Worm (Caenorhabditis elegans) whole organism, young adult: Measurements from ENCODE around the gene Y41C4A.22.

ENCODE experiments used
- C06A6.2 ChIP-seq: fragments of 200-800 bp; sonication (Bioruptor generic); conservative IDR thresholded peaks from 2 replicates; pipeline ENCODE4 v1.3.6; 2022; ENCODE audit warnings: missing genetic modification characterization, missing compliant biosample characterization
- D2030.7 ChIP-seq: fragments of 200-800 bp; sonication (Bioruptor generic); IDR thresholded peaks from 2 replicates; pipeline ENCODE4 v1.3.6; 2022; ENCODE audit warnings: missing genetic modification reagents, missing genetic modification characterization, missing compliant biosample characterization
- F22D6.2 ChIP-seq: sonication (generic microtip); optimal IDR thresholded peaks from 2 replicates; lab custom pipeline; 2016; ENCODE audit warnings: mild to moderate bottlenecking, missing genetic modification characterization, missing compliant biosample characterization
- F57C9.4 ChIP-seq: sonication (generic microtip); optimal IDR thresholded peaks from 2 replicates; lab custom pipeline; 2017; ENCODE audit warnings: mild to moderate bottlenecking, missing genetic modification characterization, missing compliant biosample characterization
- K11D2.4 ChIP-seq: fragments of 200-800 bp; sonication (Bioruptor generic); IDR thresholded peaks from 2 replicates; pipeline ENCODE4 v1.3.6; 2022; ENCODE audit warnings: missing genetic modification reagents, missing genetic modification characterization, missing compliant biosample characterization
- T26A5.8 ChIP-seq: sonication (generic microtip); optimal IDR thresholded peaks from 2 replicates; lab custom pipeline; 2016; ENCODE audit warnings: missing genetic modification characterization, missing compliant biosample characterization
- Y95B8A.8 ChIP-seq: fragments of 200-800 bp; sonication (Bioruptor generic); IDR thresholded peaks from 2 replicates; pipeline ENCODE4 v1.3.6; 2022; ENCODE audit warnings: missing genetic modification reagents, missing genetic modification characterization, missing compliant biosample characterization
- akir-1 ChIP-seq: fragments of 200-800 bp; sonication (Bioruptor generic); optimal IDR thresholded peaks from 2 replicates; lab custom pipeline; 2018; ENCODE audit warnings: mild to moderate bottlenecking, missing genetic modification characterization, moderate library complexity, missing compliant biosample characterization
- attf-5 ChIP-seq: fragments of 200-800 bp; sonication (Bioruptor generic); optimal IDR thresholded peaks from 2 replicates; lab custom pipeline; 2018; ENCODE audit warnings: mild to moderate bottlenecking, missing genetic modification characterization, missing compliant biosample characterization
- ccch-3 ChIP-seq: fragments of 200-800 bp; sonication (Bioruptor generic); optimal IDR thresholded peaks from 2 replicates; lab custom pipeline; 2018; ENCODE audit warnings: mild to moderate bottlenecking, missing genetic modification characterization, missing compliant biosample characterization
- dox-1 ChIP-seq: fragments of 200-800 bp; sonication (Bioruptor generic); IDR thresholded peaks from 2 replicates; pipeline ENCODE4 v1.3.6; 2022; ENCODE audit warnings: missing genetic modification reagents, missing genetic modification characterization, missing compliant biosample characterization
- dpff-1 ChIP-seq: sonication (generic microtip); optimal IDR thresholded peaks from 2 replicates; lab custom pipeline; 2017; ENCODE audit warnings: mild to moderate bottlenecking, missing genetic modification characterization, missing compliant biosample characterization
- dpl-1 ChIP-seq: fragments of 150-350 bp; optimal IDR thresholded peaks from 2 replicates; lab custom pipeline; 2014; ENCODE audit warnings: missing biosample characterization, missing genetic modification reagents, missing genetic modification characterization
- egl-44 ChIP-seq: fragments of 200-800 bp; sonication (Bioruptor generic); IDR thresholded peaks from 2 replicates; pipeline ENCODE4 v1.3.6; 2022; ENCODE audit warnings: missing genetic modification reagents, missing genetic modification characterization, missing compliant biosample characterization
- egrh-3 ChIP-seq: fragments of 200-800 bp; sonication (Bioruptor generic); IDR thresholded peaks from 2 replicates; pipeline ENCODE4 v1.3.6; 2022; ENCODE audit warnings: missing genetic modification reagents, missing genetic modification characterization, missing compliant biosample characterization
- ekl-4 ChIP-seq: fragments of 200-800 bp; sonication (Bioruptor generic); IDR thresholded peaks from 2 replicates; pipeline ENCODE4 v1.3.6; 2022; ENCODE audit warnings: missing genetic modification reagents, missing genetic modification characterization, missing compliant biosample characterization
- him-1 ChIP-seq: sonication (generic microtip); optimal IDR thresholded peaks from 2 replicates; lab custom pipeline; 2016; ENCODE audit warnings: missing genotype, missing genetic modification reagents, missing genetic modification characterization, missing compliant biosample characterization
- hmg-1.2 ChIP-seq: fragments of 200-800 bp; sonication (Bioruptor generic); IDR thresholded peaks from 2 replicates; pipeline ENCODE4 v1.3.6; 2022; ENCODE audit warnings: missing genetic modification reagents, missing genetic modification characterization, missing compliant biosample characterization
- lin-26 ChIP-seq: fragments of 200-800 bp; sonication (Bioruptor generic); IDR thresholded peaks from 2 replicates; pipeline ENCODE4 v1.3.6; 2022; ENCODE audit warnings: missing genetic modification reagents, missing genetic modification characterization, missing compliant biosample characterization
- madf-8 ChIP-seq: fragments of 200-800 bp; sonication (Bioruptor generic); conservative IDR thresholded peaks from 2 replicates; pipeline ENCODE4 v1.3.6; 2022; ENCODE audit warnings: missing genetic modification reagents, missing genetic modification characterization, missing compliant biosample characterization
- nhr-27 ChIP-seq: fragments of 200-800 bp; sonication (Bioruptor generic); optimal IDR thresholded peaks from 2 replicates; lab custom pipeline; 2018; ENCODE audit warnings: mild to moderate bottlenecking, missing genetic modification characterization, moderate library complexity, missing compliant biosample characterization
- nhr-80 ChIP-seq: sonication (generic microtip); optimal IDR thresholded peaks from 2 replicates; lab custom pipeline; 2016; ENCODE audit warnings: missing genetic modification characterization, missing compliant biosample characterization
- rec-8 ChIP-seq, 2 experiments: sonication (generic microtip); optimal IDR thresholded peaks; 2 replicates each; lab custom pipeline; 2016; ENCODE audit warnings: mild to moderate bottlenecking in 2 of 2, missing genetic modification characterization in 2 of 2, missing genetic modification reagents in 2 of 2, missing genotype in 2 of 2, missing biosample characterization in 1 of 2, missing compliant biosample characterization in 1 of 2, moderate library complexity in 1 of 2
- rpc-1 ChIP-seq, 2 experiments: fragments of 150-350 bp in 1 of 2; sonication (generic microtip) in 1 of 2; optimal IDR thresholded peaks; 2 replicates each; lab custom pipeline; 2014 to 2018; ENCODE audit warnings: missing biosample characterization in 1 of 2, missing genetic modification characterization in 1 of 2, missing genetic modification reagents in 1 of 2, missing genotype in 1 of 2
- snpc-1.3 ChIP-seq: sonication (generic microtip); optimal IDR thresholded peaks from 2 replicates; lab custom pipeline; 2017; ENCODE audit warnings: missing genetic modification characterization, mild to moderate bottlenecking, missing compliant biosample characterization, antibody characterized with exemption, moderate library complexity, missing genotype, missing genetic modification reagents; ENCODE audit not compliant: insufficient read depth
- snpc-3.4 ChIP-seq: sonication (generic microtip); optimal IDR thresholded peaks from 2 replicates; lab custom pipeline; 2017; ENCODE audit warnings: missing genetic modification characterization, mild to moderate bottlenecking, missing compliant biosample characterization, antibody characterized with exemption, moderate library complexity, missing genotype, missing genetic modification reagents
- tbp1 ChIP-seq: fragments of 200-800 bp; sonication (Bioruptor generic); optimal IDR thresholded peaks from 2 replicates; lab custom pipeline; 2018; ENCODE audit warnings: mild to moderate bottlenecking, missing genetic modification characterization, missing compliant biosample characterization
- xnd-1 ChIP-seq: sonication (generic microtip); optimal IDR thresholded peaks from 2 replicates; lab custom pipeline; 2016; ENCODE audit warnings: missing genotype, missing genetic modification reagents, missing genetic modification characterization, missing compliant biosample characterization
- zfh-2 ChIP-seq: fragments of 200-800 bp; sonication (Bioruptor generic); conservative IDR thresholded peaks from 2 replicates; pipeline ENCODE4 v1.3.6; 2022; ENCODE audit warnings: missing genetic modification reagents, missing genetic modification characterization, missing compliant biosample characterization
- ztf-18 ChIP-seq: sonication (generic microtip); optimal IDR thresholded peaks from 2 replicates; lab custom pipeline; 2016; ENCODE audit warnings: missing genotype, mild to moderate bottlenecking, missing genetic modification characterization, missing compliant biosample characterization
- ztf-22 ChIP-seq: fragments of 200-800 bp; sonication (Bioruptor generic); optimal IDR thresholded peaks from 2 replicates; lab custom pipeline; 2018; ENCODE audit warnings: mild to moderate bottlenecking, missing genetic modification characterization, moderate library complexity, missing compliant biosample characterization
- ztf-26 ChIP-seq: sonication (generic microtip); optimal IDR thresholded peaks from 2 replicates; lab custom pipeline; 2017; ENCODE audit warnings: missing genetic modification characterization, missing compliant biosample characterization
- ztf-28 ChIP-seq: fragments of 200-800 bp; sonication (Bioruptor generic); IDR thresholded peaks from 2 replicates; pipeline ENCODE4 v1.3.6; 2022; ENCODE audit warnings: missing genetic modification reagents, missing genetic modification characterization, missing compliant biosample characterization

Y41C4A.22 gene

DNA sequence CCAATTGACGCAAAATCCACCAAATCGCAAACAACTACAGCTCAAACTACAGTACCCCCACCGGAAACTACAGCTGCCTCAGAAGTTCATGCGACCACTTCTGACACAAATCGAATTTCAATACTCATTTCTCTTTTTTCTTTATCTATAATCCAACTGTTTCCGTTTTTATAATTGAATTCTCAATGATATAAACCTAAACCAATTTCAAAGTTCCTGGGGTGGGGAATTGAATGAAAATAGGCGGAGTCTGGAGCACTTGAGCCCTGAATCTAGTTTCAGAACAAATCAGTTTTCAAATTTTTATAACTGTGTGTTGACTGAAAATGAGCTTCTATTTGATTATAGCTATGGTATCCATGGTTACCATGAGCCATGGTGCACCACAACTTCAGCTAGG lies 1.2 kb downstream of the Y41C4A.22 start, which contains the start of gene Y41C4A.6 (continued):
- no peak for TF ChIP-seq ztf-18 (tag; lab: Kevin White, UChicago)
- TF ChIP-seq F22D6.2 = no peak

DNA sequence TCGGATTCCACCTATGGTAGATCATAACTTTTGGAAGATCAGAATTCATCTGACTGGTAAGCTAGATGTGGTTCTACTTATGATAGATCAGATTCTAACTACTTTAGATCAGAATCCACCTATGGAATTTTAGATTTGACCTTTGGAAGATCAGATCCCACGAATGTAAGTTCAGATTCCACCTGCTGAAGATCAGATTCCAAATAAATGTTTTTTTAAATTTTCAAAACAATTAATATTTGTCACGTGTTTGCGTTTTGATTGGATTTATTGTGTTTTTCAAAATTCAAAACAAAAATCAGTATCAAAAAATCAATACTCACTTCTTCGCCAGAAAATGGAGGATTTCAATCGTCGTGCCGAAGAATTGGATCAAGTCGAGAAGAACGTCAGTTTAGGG lies 3.5 kb downstream of the Y41C4A.22 start, which contains the start of gene Y41C4A.7:
Y41C4A.7 (plus strand) TSS at position 301 of the 400 bp plus-strand sequence.
- TF ChIP-seq snpc-1.3 (tag; lab: Kevin White, UChicago) (no peak), T26A5.8 (tag; lab: Kevin White, UChicago) (no peak), hmg-1.2 (GFP tag; lab: Robert Waterston, UW) (no peak), ztf-26 (no peak), nhr-80 (tag; lab: Kevin White, UChicago) (no peak)

DNA sequence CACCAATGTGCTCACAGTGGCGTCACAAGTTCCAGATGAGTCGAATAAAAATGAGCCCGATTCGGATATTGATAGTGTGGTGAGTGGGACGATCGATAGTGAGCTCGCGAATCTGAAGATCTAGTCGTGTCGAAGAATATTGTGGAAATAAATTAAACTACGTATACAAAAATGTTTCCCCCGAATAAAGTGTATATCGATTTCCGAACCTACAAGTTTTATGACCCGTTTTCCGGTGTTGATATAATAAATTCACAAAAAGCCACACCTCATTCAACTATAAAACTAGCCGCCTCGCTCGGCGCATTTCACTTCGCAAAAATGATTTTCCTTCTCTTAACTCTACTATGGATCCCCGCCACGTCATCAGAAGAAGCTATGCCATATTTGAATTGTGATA lies 4.9 kb downstream of the Y41C4A.22 start, which contains the start of gene pqn-84:
pqn-84 (plus strand) TSS at position 301 of the 400 bp plus-strand sequence.
- TF ChIP-seq Y95B8A.8 (GFP tag; lab: Robert Waterston, UW) (no peak), rec-8 (tag; optimal IDR thresholded peaks at IDR 0.05; lab: Kevin White, UChicago) (no peak), lin-26 (GFP tag; lab: Robert Waterston, UW) (no peak), snpc-3.4 (tag; lab: Kevin White, UChicago) (no peak), D2030.7 (GFP tag; lab: Robert Waterston, UW) (no peak), madf-8 (GFP tag; lab: Robert Waterston, UW) (no peak), rpc-1 (optimal IDR thresholded peaks at IDR 0.05; lab: Kevin White, UChicago) (no peak), rpc-1 (tag; optimal IDR thresholded peaks at IDR 0.05; lab: Kevin White, UChicago) (no peak), akir-1 (GFP tag; lab: Kevin White, UChicago) (no peak), F22D6.2 (no peak)

DNA sequence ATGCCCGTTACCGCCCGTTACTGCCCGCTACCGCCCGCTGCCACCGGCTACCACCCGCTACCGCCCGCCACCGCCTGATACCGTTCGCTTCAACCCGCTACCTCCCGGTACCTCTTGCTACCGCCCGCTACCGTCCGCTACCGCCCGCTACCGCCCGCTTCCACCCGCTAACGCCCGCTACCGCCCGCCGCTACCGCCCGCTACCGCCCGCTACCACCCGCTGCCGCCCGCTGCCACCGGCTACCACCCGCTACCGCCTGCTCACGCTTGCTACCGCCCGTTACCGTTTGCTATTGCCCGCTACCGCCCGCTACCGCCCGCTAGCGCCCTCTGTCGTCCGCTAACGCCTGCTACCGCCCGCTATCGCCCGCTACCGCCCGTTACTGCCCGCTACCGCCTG lies 6.8 kb downstream of the Y41C4A.22 start:
- no peak for TF ChIP-seq attf-5 (GFP tag; lab: Kevin White, UChicago)
- TF ChIP-seq egrh-3 (GFP tag; lab: Robert Waterston, UW) = peak; percentile 98
- 0 out of 2 replicates have a peak, but pooled peaks have one; percentile 9 for TF ChIP-seq D2030.7 (GFP tag; lab: Robert Waterston, UW)
- TF ChIP-seq C06A6.2 = no peak
- TF ChIP-seq ccch-3 = no peak
- TF ChIP-seq nhr-27 (tag; lab: Kevin White, UChicago) = no peak
- TF ChIP-seq dpl-1 (GFP tag; lab: Kevin White, UChicago) = no peak
- peak; percentile 96 for TF ChIP-seq zfh-2
- no peak for TF ChIP-seq K11D2.4
- no peak for TF ChIP-seq ztf-18 (tag; lab: Kevin White, UChicago)
- TF ChIP-seq ztf-28 (GFP tag; lab: Robert Waterston, UW) = no peak
- TF ChIP-seq tbp1 (GFP tag; lab: Kevin White, UChicago) = no peak
- peak; percentile 33; the same call in 1 of the 2 replicates for TF ChIP-seq dox-1 (GFP tag; lab: Robert Waterston, UW)
- no peak for TF ChIP-seq egl-44 (GFP tag; lab: Robert Waterston, UW)
- TF ChIP-seq ekl-4 (GFP tag; lab: Robert Waterston, UW) = no peak
- peak; percentile 58 for TF ChIP-seq dpff-1 (tag; lab: Kevin White, UChicago)
- no peak for TF ChIP-seq him-1 (tag; lab: Kevin White, UChicago)
- TF ChIP-seq xnd-1 (tag; lab: Kevin White, UChicago) = no peak
- no peak for TF ChIP-seq ztf-22 (GFP tag; lab: Kevin White, UChicago)
- no peak for TF ChIP-seq F57C9.4
